Worm (Caenorhabditis elegans) whole organism, L4 larva: Measurements from ENCODE around the gene let-767.

Source experiments
- D1046.2 ChIP-seq: fragments of 200-800 bp; sonication (Bioruptor generic); IDR thresholded peaks from 2 replicates; pipeline ENCODE4 v1.3.6; 2022; ENCODE audit warnings: missing genetic modification characterization, missing compliant biosample characterization
- F26F4.8 ChIP-seq: fragments of 200-800 bp; sonication (Bioruptor generic); conservative IDR thresholded peaks from 2 replicates; pipeline ENCODE4 v1.3.6; 2022; ENCODE audit warnings: missing genetic modification characterization, missing compliant biosample characterization
- F44E2.7 ChIP-seq: fragments of 200-800 bp; sonication (Bioruptor generic); IDR thresholded peaks from 2 replicates; pipeline ENCODE4 v2.1.2; 2022; ENCODE audit warnings: missing genetic modification characterization, missing compliant biosample characterization
- F49E8.2 ChIP-seq: sonication (generic microtip); optimal IDR thresholded peaks from 2 replicates; lab custom pipeline; 2016; ENCODE audit warnings: missing compliant biosample characterization, mild to moderate bottlenecking, missing genetic modification characterization, borderline replicate concordance
- R02D3.7 ChIP-seq: fragments of 150-350 bp; sonication (generic microtip); optimal IDR thresholded peaks from 3 replicates; lab custom pipeline; 2014; ENCODE audit warnings: missing biosample characterization, missing genetic modification characterization
- T20F7.1 ChIP-seq: fragments of 200-800 bp; sonication (Bioruptor generic); optimal IDR thresholded peaks from 2 replicates; lab custom pipeline; 2018; ENCODE audit warnings: mild to moderate bottlenecking, missing genetic modification characterization, missing compliant biosample characterization
- T26A8.4 ChIP-seq: fragments of 200-800 bp; sonication (Bioruptor generic); IDR thresholded peaks from 2 replicates; pipeline ENCODE4 v1.3.6; 2022; ENCODE audit warnings: missing genetic modification characterization, missing compliant biosample characterization
- Y105C5A.15 ChIP-seq: fragments of 200-800 bp; sonication (Bioruptor generic); IDR thresholded peaks from 2 replicates; pipeline ENCODE4 v1.3.6; 2022; ENCODE audit warnings: missing genetic modification characterization, missing compliant biosample characterization
- Y48G9A.11 ChIP-seq: fragments of 200-800 bp; sonication (Bioruptor generic); IDR thresholded peaks from 2 replicates; pipeline ENCODE4 v1.3.6; 2022; ENCODE audit warnings: missing genetic modification reagents, missing genetic modification characterization, missing compliant biosample characterization
- Y75B8A.6 ChIP-seq: fragments of 200-800 bp; sonication (Bioruptor generic); IDR thresholded peaks from 2 replicates; pipeline ENCODE4 v1.3.6; 2022; ENCODE audit warnings: missing genetic modification reagents, missing genetic modification characterization, missing compliant biosample characterization
- aha-1 ChIP-seq: fragments of 150-350 bp; peaks from one replicate; lab custom pipeline; 2014; ENCODE audit warnings: missing biosample characterization, missing genetic modification characterization
- arid-1 ChIP-seq: fragments of 200-800 bp; sonication (Bioruptor generic); conservative IDR thresholded peaks from 2 replicates; pipeline ENCODE4 v1.3.6; 2022; ENCODE audit warnings: missing genetic modification reagents, missing genetic modification characterization, missing compliant biosample characterization
- attf-4 ChIP-seq: sonication (generic microtip); optimal IDR thresholded peaks from 3 replicates; lab custom pipeline; 2017; ENCODE audit warnings: missing biosample characterization, missing genetic modification characterization
- ceh-20 ChIP-seq: fragments of 200-800 bp; sonication (Bioruptor generic); IDR thresholded peaks from 2 replicates; pipeline ENCODE4 v1.3.6; 2022; ENCODE audit warnings: missing genetic modification reagents, missing genetic modification characterization, missing compliant biosample characterization
- ceh-32 ChIP-seq: sonication (generic microtip); optimal IDR thresholded peaks from 2 replicates; lab custom pipeline; 2016; ENCODE audit warnings: mild to moderate bottlenecking, missing genetic modification characterization, missing compliant biosample characterization; ENCODE audit not compliant: poor library complexity
- ceh-44 ChIP-seq: fragments of 200-800 bp; sonication (Bioruptor generic); IDR thresholded peaks from 2 replicates; pipeline ENCODE4 v1.3.6; 2022; ENCODE audit warnings: missing genetic modification reagents, missing genetic modification characterization, missing compliant biosample characterization
- ceh-62 ChIP-seq: sonication (generic microtip); optimal IDR thresholded peaks from 2 replicates; lab custom pipeline; 2017; ENCODE audit warnings: missing biosample characterization, missing genetic modification characterization
- daf-12 ChIP-seq: fragments of 150-350 bp; optimal IDR thresholded peaks from 2 replicates; lab custom pipeline; 2014; ENCODE audit warnings: missing biosample characterization, missing genetic modification reagents, missing genetic modification characterization
- daf-19 ChIP-seq: fragments of 200-800 bp; sonication (Bioruptor generic); conservative IDR thresholded peaks from 2 replicates; pipeline ENCODE4 v1.3.6; 2022; ENCODE audit warnings: missing genetic modification characterization, missing compliant biosample characterization
- daf-8 ChIP-seq: fragments of 200-800 bp; sonication (Bioruptor generic); IDR thresholded peaks from 2 replicates; pipeline ENCODE4 v1.3.6; 2022; ENCODE audit warnings: missing genetic modification characterization, missing compliant biosample characterization
- dmd-9 ChIP-seq: fragments of 200-800 bp; sonication (Bioruptor generic); IDR thresholded peaks from 2 replicates; pipeline ENCODE4 v1.3.6; 2022; ENCODE audit warnings: missing genetic modification reagents, missing genetic modification characterization, missing compliant biosample characterization
- dve-1 ChIP-seq: sonication (generic microtip); optimal IDR thresholded peaks from 2 replicates; lab custom pipeline; 2017; ENCODE audit warnings: antibody characterized with exemption, mild to moderate bottlenecking, missing genetic modification characterization, missing compliant biosample characterization; ENCODE audit not compliant: insufficient read depth
- egl-27 ChIP-seq: sonication (generic microtip); optimal IDR thresholded peaks from 3 replicates; lab custom pipeline; 2017; ENCODE audit warnings: missing biosample characterization, missing genetic modification reagents, missing genetic modification characterization
- egl-43 ChIP-seq: fragments of 200-800 bp; sonication (Bioruptor generic); IDR thresholded peaks from 2 replicates; pipeline ENCODE4 v1.3.6; 2022; ENCODE audit warnings: missing genetic modification reagents, missing genetic modification characterization, missing compliant biosample characterization
- fos-1 ChIP-seq: fragments of 150-350 bp; optimal IDR thresholded peaks from 2 replicates; lab custom pipeline; 2014; ENCODE audit warnings: missing biosample characterization, missing genetic modification characterization
- hif-1 ChIP-seq, 2 experiments: sonication (generic microtip); optimal IDR thresholded peaks; 2 replicates each; lab custom pipeline; 2016 to 2017; ENCODE audit warnings: missing compliant biosample characterization in 2 of 2, missing genetic modification characterization in 2 of 2, missing genetic modification reagents in 2 of 2, missing genotype in 2 of 2, mild to moderate bottlenecking in 1 of 2
- hlh-11 ChIP-seq: fragments of 200-800 bp; sonication (Bioruptor generic); optimal IDR thresholded peaks from 2 replicates; lab custom pipeline; 2018; ENCODE audit warnings: mild to moderate bottlenecking, missing genetic modification characterization, missing compliant biosample characterization
- hlh-30 ChIP-seq: sonication (generic microtip); optimal IDR thresholded peaks from 2 replicates; lab custom pipeline; 2017; ENCODE audit warnings: antibody characterized with exemption, mild to moderate bottlenecking, missing genetic modification characterization, missing compliant biosample characterization; ENCODE audit not compliant: insufficient read depth
- hmg-1.1 ChIP-seq: fragments of 200-800 bp; sonication (Bioruptor generic); IDR thresholded peaks from 2 replicates; pipeline ENCODE4 v1.3.6; 2022; ENCODE audit warnings: missing genetic modification reagents, missing genetic modification characterization, missing compliant biosample characterization
- jun-1 ChIP-seq: fragments of 150-350 bp; optimal IDR thresholded peaks from 2 replicates; lab custom pipeline; 2014; ENCODE audit warnings: missing biosample characterization, missing genetic modification reagents, missing genetic modification characterization
- lin-29 ChIP-seq: fragments of 200-800 bp; sonication (Bioruptor generic); IDR thresholded peaks from 2 replicates; pipeline ENCODE4 v1.3.6; 2022; ENCODE audit warnings: missing genetic modification reagents, missing genetic modification characterization, missing compliant biosample characterization
- lir-3 ChIP-seq: sonication (generic microtip); optimal IDR thresholded peaks from 2 replicates; lab custom pipeline; 2016; ENCODE audit warnings: mild to moderate bottlenecking, missing genetic modification characterization, missing compliant biosample characterization
- lsy-2 ChIP-seq, 2 experiments: fragments of 150-350 bp in 1 of 2; sonication (generic microtip) in 1 of 2; optimal IDR thresholded peaks; 2 replicates each; lab custom pipeline; 2014 to 2017; ENCODE audit warnings: missing biosample characterization in 2 of 2, missing genetic modification characterization in 2 of 2
- madf-5 ChIP-seq, 2 experiments: fragments of 200-800 bp; sonication (Bioruptor generic); IDR thresholded peaks; 2 replicates each; pipeline ENCODE4 v1.3.6; 2022; ENCODE audit warnings: missing compliant biosample characterization in 2 of 2, missing genetic modification characterization in 2 of 2
- mep-1 ChIP-seq: fragments of 150-350 bp; sonication (generic microtip); optimal IDR thresholded peaks from 3 replicates; lab custom pipeline; 2014; ENCODE audit warnings: missing biosample characterization, missing genetic modification characterization
- mes-2 ChIP-seq: sonication (generic microtip); optimal IDR thresholded peaks from 2 replicates; lab custom pipeline; 2016; ENCODE audit warnings: missing genotype, mild to moderate bottlenecking, missing genetic modification characterization, missing compliant biosample characterization; ENCODE audit not compliant: poor library complexity, severe bottlenecking
- mxl-2 ChIP-seq: fragments of 200-800 bp; sonication (Bioruptor generic); conservative IDR thresholded peaks from 2 replicates; pipeline ENCODE4 v1.3.6; 2022; ENCODE audit warnings: missing genetic modification reagents, missing genetic modification characterization, missing compliant biosample characterization
- mxl-3 ChIP-seq: fragments of 200-800 bp; sonication (Bioruptor generic); optimal IDR thresholded peaks from 2 replicates; lab custom pipeline; 2018; ENCODE audit warnings: mild to moderate bottlenecking, missing genetic modification characterization, missing compliant biosample characterization
- nhr-10 ChIP-seq: fragments of 150-350 bp; optimal IDR thresholded peaks from 2 replicates; lab custom pipeline; 2014; ENCODE audit warnings: missing biosample characterization, missing genetic modification characterization
- nhr-41 ChIP-seq: fragments of 200-800 bp; sonication (Bioruptor generic); IDR thresholded peaks from 2 replicates; pipeline ENCODE4 v1.3.6; 2022; ENCODE audit warnings: missing genetic modification reagents, missing genetic modification characterization, missing compliant biosample characterization
- nhr-77 ChIP-seq: fragments of 150-350 bp; optimal IDR thresholded peaks from 2 replicates; lab custom pipeline; 2014; ENCODE audit warnings: missing biosample characterization, missing genetic modification characterization
- rbr-2 ChIP-seq: sonication (generic microtip); optimal IDR thresholded peaks from 2 replicates; lab custom pipeline; 2016; ENCODE audit warnings: missing genotype, missing genetic modification characterization, missing compliant biosample characterization
- saeg-2 ChIP-seq: fragments of 200-800 bp; sonication (Bioruptor generic); IDR thresholded peaks from 2 replicates; pipeline ENCODE4 v1.3.6; 2022; ENCODE audit warnings: missing genetic modification reagents, missing genetic modification characterization, missing compliant biosample characterization
- sdz-12 ChIP-seq: fragments of 200-800 bp; sonication (Bioruptor generic); optimal IDR thresholded peaks from 2 replicates; lab custom pipeline; 2018; ENCODE audit warnings: mild to moderate bottlenecking, missing genetic modification characterization, missing compliant biosample characterization
- set-16 ChIP-seq: fragments of 200-800 bp; sonication (Bioruptor generic); IDR thresholded peaks from 2 replicates; pipeline ENCODE4 v1.3.6; 2022; ENCODE audit warnings: missing genetic modification reagents, missing genetic modification characterization, missing compliant biosample characterization
- skn-1 ChIP-seq: fragments of 150-350 bp; optimal IDR thresholded peaks from 2 replicates; lab custom pipeline; 2014; ENCODE audit warnings: missing biosample characterization, missing genetic modification characterization
- spr-3 ChIP-seq: fragments of 200-800 bp; sonication (Bioruptor generic); optimal IDR thresholded peaks from 2 replicates; lab custom pipeline; 2018; ENCODE audit warnings: mild to moderate bottlenecking, missing genetic modification characterization, missing compliant biosample characterization
- tag-97 ChIP-seq: fragments of 200-800 bp; sonication (Bioruptor generic); IDR thresholded peaks from 2 replicates; pipeline ENCODE4 v1.3.6; 2022; ENCODE audit warnings: missing genetic modification characterization, missing compliant biosample characterization
- zag-1 ChIP-seq: fragments of 150-350 bp; optimal IDR thresholded peaks from 2 replicates; lab custom pipeline; 2014; ENCODE audit warnings: missing biosample characterization, missing genetic modification characterization
- zfp-2 ChIP-seq: sonication (generic microtip); optimal IDR thresholded peaks from 2 replicates; lab custom pipeline; 2016; ENCODE audit warnings: mild to moderate bottlenecking, missing genetic modification characterization, missing compliant biosample characterization
- zip-2 ChIP-seq: fragments of 150-350 bp; optimal IDR thresholded peaks from 2 replicates; lab custom pipeline; 2014; ENCODE audit warnings: missing biosample characterization, missing genetic modification characterization
- ztf-7 ChIP-seq: fragments of 150-350 bp; optimal IDR thresholded peaks from 2 replicates; lab custom pipeline; 2014; ENCODE audit warnings: missing biosample characterization, missing genetic modification characterization

The let-767 gene

ce11 chrIII:6341878-6342453, 2.2 kb upstream of the let-767 start, which contains the start of gene rpn-13:
Gene rpn-13, minus strand, starts transcription at chrIII:6341928.
- TF ChIP-seq zip-2 (no peak), daf-12 (tag; lab: Kevin White, UChicago) (no peak), mes-2 (tag; lab: Kevin White, UChicago) (peak; percentile 76), mxl-2 (GFP tag; lab: Robert Waterston, UW) (no peak), egl-27 (tag; lab: Kevin White, UChicago) (no peak), jun-1 (no peak), nhr-41 (GFP tag; lab: Robert Waterston, UW) (no peak), lin-29 (GFP tag; lab: Robert Waterston, UW) (no peak), nhr-10 (tag; lab: Kevin White, UChicago) (no peak), ztf-7 (tag; lab: Kevin White, UChicago) (no peak), saeg-2 (GFP tag; lab: Robert Waterston, UW) (no peak), R02D3.7 (tag; lab: Kevin White, UChicago) (no peak), spr-3 (GFP tag; lab: Kevin White, UChicago) (no peak), madf-5 (GFP tag; IDR thresholded peaks at IDR 0.05; lab: Robert Waterston, UW) (no peak), hlh-11 (tag; lab: Kevin White, UChicago) (peak; percentile 36), T26A8.4 (GFP tag; lab: Robert Waterston, UW) (no peak), F26F4.8 (no peak), lir-3 (tag; lab: Kevin White, UChicago) (no peak), mep-1 (tag; lab: Kevin White, UChicago) (peak; percentile 56), attf-4 (tag; lab: Kevin White, UChicago) (no peak), dmd-9 (GFP tag; lab: Robert Waterston, UW) (no peak), arid-1 (GFP tag; lab: Robert Waterston, UW) (no peak), daf-8 (GFP tag; lab: Robert Waterston, UW) (no peak), mxl-3 (no peak), F49E8.2 (no peak), lsy-2 (tag; optimal IDR thresholded peaks at IDR 0.05; lab: Kevin White, UChicago) (peak; percentile 75 to 98), nhr-77 (peak; percentile 23), sdz-12 (GFP tag; lab: Kevin White, UChicago) (no peak), fos-1 (tag; lab: Kevin White, UChicago) (no peak), F44E2.7 (no peak), egl-43 (no peak), T20F7.1 (GFP tag; lab: Kevin White, UChicago) (peak; percentile 59), zag-1 (tag; lab: Kevin White, UChicago) (no peak), ceh-62 (tag; lab: Kevin White, UChicago) (no peak), Y75B8A.6 (no peak), zfp-2 (tag; lab: Kevin White, UChicago) (no peak), hmg-1.1 (peak; percentile 52), rbr-2 (tag; lab: Kevin White, UChicago) (peak; percentile 31), ceh-32 (no peak), aha-1 (no peak), Y48G9A.11 (GFP tag; lab: Robert Waterston, UW) (no peak), dve-1 (tag; lab: Kevin White, UChicago) (peak; percentile 53), hlh-30 (peak; percentile 96), ceh-20 (GFP tag; lab: Robert Waterston, UW) (no peak), hif-1 (tag; optimal IDR thresholded peaks at IDR 0.05; lab: Kevin White, UChicago) (peak in 1 of 2 experiments; percentile 19), ceh-44 (no peak), Y105C5A.15 (no peak), tag-97 (GFP tag; lab: Robert Waterston, UW) (no peak), daf-19 (GFP tag; lab: Robert Waterston, UW) (no peak), D1046.2 (GFP tag; lab: Robert Waterston, UW) (no peak), skn-1 (tag; lab: Kevin White, UChicago) (no peak), set-16 (GFP tag; lab: Robert Waterston, UW) (no peak)
